Worm (Caenorhabditis elegans): Measurements from ENCODE around the gene acs-15.

DNA sequence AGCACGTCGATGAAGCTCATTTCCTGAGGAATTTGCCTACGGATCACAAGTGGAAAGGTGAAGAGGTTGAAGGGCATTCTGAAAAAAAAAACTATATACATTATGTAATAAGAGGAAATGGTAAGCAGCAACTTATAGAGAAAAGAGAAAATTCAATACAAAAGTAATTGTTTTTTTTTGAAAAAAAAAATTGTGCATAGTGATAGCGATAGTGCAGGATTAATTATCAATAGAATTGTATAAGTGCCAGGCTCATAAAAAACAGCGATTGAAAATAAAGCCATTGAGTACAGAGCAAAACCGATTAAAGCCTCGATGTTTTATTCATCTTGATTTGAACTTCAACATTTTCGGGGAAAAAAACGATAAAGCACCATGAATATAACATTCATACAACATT lies 40.0 kb downstream of the acs-15 start, which contains the start of gene C32B5.15:
- TF ChIP-seq ceh-13 (GFP tag; optimal IDR thresholded peaks at IDR 0.05) (no peak), ama-1 (optimal IDR thresholded peaks at IDR 0.05) (no peak), hmg-4 (GFP tag; optimal IDR thresholded peaks at IDR 0.05) (no peak), F13C5.2 (tag; optimal IDR thresholded peaks at IDR 0.05) (no peak), flt-1 (GFP tag; IDR thresholded peaks at IDR 0.05) (no peak), scrt-1 (GFP tag; IDR thresholded peaks at IDR 0.05) (no peak), tra-4 (tag; optimal IDR thresholded peaks at IDR 0.05) (no peak)
